Worm (Caenorhabditis elegans): ENCODE measurements around the gene epic-1.

- TF ChIP-seq sptf-1 (tag; optimal IDR thresholded peaks at IDR 0.05) (no peak), unc-39 (tag; optimal IDR thresholded peaks at IDR 0.05) (no peak), nhr-28 (tag; optimal IDR thresholded peaks at IDR 0.05) (no peak)
Measured at ce11 chrIV:17442503-17442902, 29.2 kb downstream of the epic-1 start, which contains the start of gene F11E6.11.

Measured in whole organism, mixed stage, embryonic.